Worm (Caenorhabditis elegans) whole organism, early embryonic: Measurements from ENCODE around the gene ifas-2.

Experiments
- B0310.2 ChIP-seq: sonication (generic microtip); optimal IDR thresholded peaks from 2 replicates; lab custom pipeline; 2016; ENCODE audit warnings: mild to moderate bottlenecking, missing genetic modification characterization, missing compliant biosample characterization
- F13C5.2 ChIP-seq: sonication (generic microtip); optimal IDR thresholded peaks from 2 replicates; lab custom pipeline; 2017; ENCODE audit warnings: mild to moderate bottlenecking, missing genetic modification characterization, inconsistent platforms, missing compliant biosample characterization
- aly-1 ChIP-seq: sonication (generic microtip); optimal IDR thresholded peaks from 2 replicates; lab custom pipeline; 2016; ENCODE audit warnings: missing genetic modification characterization, missing compliant biosample characterization
- ama-1 ChIP-seq: fragments of 150-350 bp; optimal IDR thresholded peaks from 2 replicates; lab custom pipeline; 2014
- ceh-13 ChIP-seq: fragments of 200-800 bp; sonication (Bioruptor generic); optimal IDR thresholded peaks from 2 replicates; lab custom pipeline; 2018; ENCODE audit warnings: mild to moderate bottlenecking, missing genetic modification characterization, missing compliant biosample characterization
- ceh-36 ChIP-seq: sonication (generic microtip); optimal IDR thresholded peaks from 2 replicates; lab custom pipeline; 2016; ENCODE audit warnings: missing genetic modification characterization, inconsistent platforms, missing compliant biosample characterization
- ets-7 ChIP-seq: sonication (generic microtip); optimal IDR thresholded peaks from 2 replicates; lab custom pipeline; 2016; ENCODE audit warnings: missing genotype, missing genetic modification characterization, missing compliant biosample characterization
- flt-1 ChIP-seq: fragments of 200-800 bp; sonication (Bioruptor generic); IDR thresholded peaks from 2 replicates; pipeline ENCODE4 v1.3.6; 2022; ENCODE audit warnings: missing genetic modification characterization, missing compliant biosample characterization
- hmbx-1 ChIP-seq: sonication (generic microtip); optimal IDR thresholded peaks from 2 replicates; lab custom pipeline; 2016; ENCODE audit warnings: mild to moderate bottlenecking, missing genetic modification characterization, missing compliant biosample characterization
- hmg-4 ChIP-seq: fragments of 200-800 bp; sonication (Bioruptor generic); optimal IDR thresholded peaks from 2 replicates; lab custom pipeline; 2018; ENCODE audit warnings: mild to moderate bottlenecking, missing genetic modification characterization, missing compliant biosample characterization
- hnd-1 ChIP-seq: sonication (generic microtip); optimal IDR thresholded peaks from 2 replicates; lab custom pipeline; 2016; ENCODE audit warnings: missing genetic modification characterization, missing compliant biosample characterization
- pes-1 ChIP-seq: fragments of 200-800 bp; sonication (Bioruptor generic); IDR thresholded peaks from 2 replicates; pipeline ENCODE4 v1.3.6; 2022; ENCODE audit warnings: missing genetic modification reagents, missing genetic modification characterization, missing compliant biosample characterization
- scrt-1 ChIP-seq: fragments of 200-800 bp; sonication (Bioruptor generic); IDR thresholded peaks from 2 replicates; pipeline ENCODE4 v1.3.6; 2022; ENCODE audit warnings: missing genetic modification characterization, missing compliant biosample characterization
- sea-1 ChIP-seq: fragments of 200-800 bp; sonication (Bioruptor generic); conservative IDR thresholded peaks from 2 replicates; pipeline ENCODE4 v1.3.6; 2022; ENCODE audit warnings: missing genetic modification characterization, missing compliant biosample characterization
- tbx-11 ChIP-seq: fragments of 200-800 bp; sonication (Bioruptor generic); IDR thresholded peaks from 2 replicates; pipeline ENCODE4 v1.3.6; 2022; ENCODE audit warnings: missing genetic modification characterization, missing compliant biosample characterization
- tbx-37 ChIP-seq: fragments of 200-800 bp; sonication (Bioruptor generic); conservative IDR thresholded peaks from 2 replicates; pipeline ENCODE4 v1.3.6; 2022; ENCODE audit warnings: missing genetic modification reagents, missing genetic modification characterization, missing compliant biosample characterization
- tra-4 ChIP-seq: sonication (generic microtip); optimal IDR thresholded peaks from 2 replicates; lab custom pipeline; 2017; ENCODE audit warnings: missing genetic modification characterization, missing compliant biosample characterization

ifas-2 gene

DNA sequence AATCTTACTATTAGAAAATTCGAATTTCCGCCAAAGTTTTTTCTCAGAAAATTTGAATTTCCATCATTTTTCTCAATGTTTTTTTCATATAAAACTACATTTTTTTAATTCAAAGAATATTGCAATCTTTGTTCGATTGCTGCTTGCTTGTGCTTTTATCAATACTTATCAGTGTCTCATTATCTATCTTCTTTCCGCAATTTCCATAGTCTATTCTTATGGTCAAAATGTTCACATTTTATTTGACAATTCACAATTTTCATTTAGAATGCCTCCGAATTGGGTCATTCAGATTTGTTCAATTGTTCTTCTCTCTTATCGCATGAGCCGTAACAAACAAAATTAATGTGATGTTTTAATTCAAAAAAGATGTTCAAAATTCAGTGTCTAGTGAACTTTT is 22.6 kb upstream of the ifas-2 start:
- TF ChIP-seq F13C5.2 (no peak), aly-1 (tag; lab: Kevin White, UChicago) (no peak), hmbx-1 (tag; lab: Kevin White, UChicago) (no peak), tbx-11 (no peak), ceh-13 (GFP tag; lab: Kevin White, UChicago) (no peak), pes-1 (GFP tag; lab: Robert Waterston, UW) (no peak), tra-4 (tag; lab: Kevin White, UChicago) (no peak), flt-1 (GFP tag; lab: Robert Waterston, UW) (no peak), ceh-36 (tag; lab: Kevin White, UChicago) (no peak), hnd-1 (tag; lab: Kevin White, UChicago) (no peak), B0310.2 (no peak), hmg-4 (GFP tag; lab: Kevin White, UChicago) (no peak), sea-1 (GFP tag; lab: Robert Waterston, UW) (no peak), ets-7 (no peak), scrt-1 (GFP tag; lab: Robert Waterston, UW) (no peak), ama-1 (lab: Kevin White, UChicago) (no peak)

DNA sequence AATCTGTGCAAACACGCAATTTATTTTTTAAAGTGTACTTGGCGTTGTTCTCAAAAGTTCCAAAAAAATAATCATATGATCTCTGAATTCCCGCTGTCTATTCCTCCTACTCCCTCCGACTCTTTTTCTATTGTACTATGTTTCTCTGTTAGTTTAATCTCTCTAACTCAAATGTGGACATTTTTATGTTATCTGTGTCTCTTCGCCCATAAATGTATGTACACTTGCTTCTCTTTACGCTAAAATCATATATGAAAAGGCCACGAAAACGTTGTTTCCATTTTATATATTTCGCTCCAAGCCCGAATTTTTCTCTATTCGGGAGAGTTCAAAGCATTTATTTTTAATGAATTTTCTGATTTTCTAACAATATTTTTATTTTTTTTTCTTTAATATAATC is 22.2 kb upstream of the ifas-2 start:
- TF ChIP-seq tbx-11 (no peak), scrt-1 (GFP tag; lab: Robert Waterston, UW) (no peak), ceh-36 (tag; lab: Kevin White, UChicago) (no peak), pes-1 (GFP tag; lab: Robert Waterston, UW) (no peak), B0310.2 (no peak), hnd-1 (tag; lab: Kevin White, UChicago) (no peak), ets-7 (no peak), sea-1 (GFP tag; lab: Robert Waterston, UW) (no peak), tbx-37 (GFP tag; lab: Robert Waterston, UW) (no peak), ama-1 (lab: Kevin White, UChicago) (no peak)

DNA sequence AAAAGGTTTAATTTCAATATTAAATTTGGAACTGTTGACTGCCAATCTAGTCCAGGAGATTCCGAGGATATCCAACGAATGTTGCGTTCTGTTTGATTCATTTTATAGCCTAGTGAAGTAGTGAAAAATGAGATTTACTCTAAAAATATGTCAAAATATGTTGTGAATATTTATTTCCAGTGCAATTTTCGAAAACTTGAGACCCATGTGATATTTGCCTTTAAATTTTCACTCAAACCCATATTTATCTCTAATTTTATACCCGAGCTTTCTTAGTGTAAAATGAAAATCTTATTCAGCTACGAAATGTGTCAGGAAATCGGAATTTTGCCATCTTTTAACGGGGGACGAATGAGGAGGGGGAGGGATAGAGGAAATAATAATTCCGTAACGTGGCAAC is 21.2 kb upstream of the ifas-2 start, which contains the start of gene F09C6.16:
Gene F09C6.16 (minus strand): TSS at position 101 of the 400 bp plus-strand sequence.
- no peak for TF ChIP-seq hmbx-1 (tag; lab: Kevin White, UChicago)
- no peak for TF ChIP-seq B0310.2
- TF ChIP-seq sea-1 (GFP tag; lab: Robert Waterston, UW) = no peak
- no peak for TF ChIP-seq F13C5.2
- no peak for TF ChIP-seq ets-7
- TF ChIP-seq tra-4 (tag; lab: Kevin White, UChicago) = no peak

DNA sequence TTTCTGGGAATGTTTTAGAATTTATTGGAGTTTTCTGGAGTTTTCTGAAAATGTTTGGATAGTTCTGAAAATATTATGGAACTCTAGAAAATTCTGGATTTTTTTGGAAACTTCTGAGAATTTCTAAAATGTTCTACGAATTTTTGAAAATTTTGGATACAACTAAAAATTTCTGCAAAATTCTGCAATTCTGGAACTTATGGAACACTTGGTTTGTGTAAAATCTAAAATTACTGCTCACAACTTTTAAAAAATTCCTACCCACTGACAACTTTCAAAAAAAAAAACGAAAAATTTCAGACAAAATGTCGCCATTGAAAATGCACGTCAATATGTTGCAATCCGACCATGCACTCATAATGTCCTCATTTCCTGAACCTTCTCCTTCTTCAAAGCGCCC is 15.9 kb upstream of the ifas-2 start, which contains the start of gene nhr-262:
Gene nhr-262 (plus strand): TSS at position 301 of the 400 bp plus-strand sequence.
- no peak for TF ChIP-seq tra-4 (tag; lab: Kevin White, UChicago)
- no peak for TF ChIP-seq ceh-36 (tag; lab: Kevin White, UChicago)
- no peak for TF ChIP-seq sea-1 (GFP tag; lab: Robert Waterston, UW)
- no peak for TF ChIP-seq flt-1 (GFP tag; lab: Robert Waterston, UW)
- no peak for TF ChIP-seq ets-7
- no peak for TF ChIP-seq ceh-13 (GFP tag; lab: Kevin White, UChicago)
- no peak for TF ChIP-seq hmg-4 (GFP tag; lab: Kevin White, UChicago)

DNA sequence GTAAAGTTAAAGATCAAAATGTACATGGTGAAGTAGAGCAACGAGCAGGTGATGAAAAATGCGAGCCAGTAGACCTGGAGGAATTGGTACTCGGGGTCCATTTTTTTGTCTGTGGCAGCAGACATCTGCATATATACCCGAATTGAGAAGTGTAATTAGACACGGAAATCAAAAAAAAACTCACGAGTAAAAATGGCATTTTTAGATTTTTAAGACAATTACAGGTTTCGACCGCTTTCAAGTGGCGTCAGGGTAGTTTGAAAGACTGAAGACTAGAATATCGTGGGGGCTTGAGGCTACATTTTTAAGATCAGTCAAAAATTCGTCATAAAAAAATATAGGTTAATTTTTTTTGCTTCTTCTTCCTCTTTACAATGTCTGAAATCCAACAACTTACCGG is 14.0 kb upstream of the ifas-2 start, which contains the start of gene srd-68:
Gene srd-68 (minus strand): TSS at position 101 of the 400 bp plus-strand sequence.
- TF ChIP-seq hnd-1 (tag; lab: Kevin White, UChicago) = no peak
- TF ChIP-seq F13C5.2 = no peak
- no peak for TF ChIP-seq ets-7
- TF ChIP-seq tra-4 (tag; lab: Kevin White, UChicago) = no peak

DNA sequence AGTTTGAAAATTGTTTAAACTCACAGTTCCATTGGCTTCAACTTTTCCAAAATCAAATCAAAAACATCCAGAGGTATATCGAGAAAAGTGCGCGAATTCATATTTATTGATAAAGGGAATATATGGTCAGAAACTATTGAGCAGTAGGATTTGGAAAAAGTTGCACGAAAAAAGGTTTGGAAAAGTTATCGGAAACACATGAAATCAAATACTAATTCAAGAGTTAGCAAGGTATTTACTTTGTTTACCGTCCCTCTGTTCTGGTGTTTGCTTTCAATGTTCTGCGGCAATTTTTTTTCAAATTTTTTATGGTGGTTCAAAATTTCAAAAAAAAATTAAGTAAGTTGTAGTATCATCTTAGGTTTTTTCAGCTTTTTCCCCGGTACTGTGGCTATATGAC is 10.7 kb upstream of the ifas-2 start, which contains the start of gene fbxa-45:
Gene fbxa-45 (minus strand): TSS at position 101 of the 400 bp plus-strand sequence.
- TF ChIP-seq tra-4 (tag; lab: Kevin White, UChicago) (no peak), tbx-37 (GFP tag; lab: Robert Waterston, UW) (no peak), scrt-1 (GFP tag; lab: Robert Waterston, UW) (no peak), flt-1 (GFP tag; lab: Robert Waterston, UW) (no peak), hmbx-1 (tag; lab: Kevin White, UChicago) (no peak)

DNA sequence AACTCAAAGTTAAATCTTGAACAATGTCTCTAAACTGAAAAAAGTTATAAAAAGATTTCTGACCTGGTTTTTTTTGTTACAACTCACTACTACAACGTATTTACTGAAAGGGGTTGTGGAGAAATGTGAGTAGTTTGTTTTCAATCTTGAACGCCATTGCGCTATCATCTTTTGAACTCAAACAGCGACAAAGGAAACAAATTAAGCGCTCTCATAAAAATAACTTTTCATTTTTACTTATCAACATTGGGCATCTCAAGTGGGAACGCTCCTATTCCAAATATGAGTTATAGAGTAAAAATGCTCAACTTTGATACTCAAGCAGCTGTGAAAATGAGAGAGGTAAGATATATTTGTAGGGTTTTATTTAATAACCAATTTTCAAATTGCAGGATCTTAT is 4.8 kb upstream of the ifas-2 start, which contains the start of gene F09C6.15:
Gene F09C6.15 (plus strand): TSS at position 301 of the 400 bp plus-strand sequence.
- no peak for TF ChIP-seq aly-1 (tag; lab: Kevin White, UChicago)

DNA sequence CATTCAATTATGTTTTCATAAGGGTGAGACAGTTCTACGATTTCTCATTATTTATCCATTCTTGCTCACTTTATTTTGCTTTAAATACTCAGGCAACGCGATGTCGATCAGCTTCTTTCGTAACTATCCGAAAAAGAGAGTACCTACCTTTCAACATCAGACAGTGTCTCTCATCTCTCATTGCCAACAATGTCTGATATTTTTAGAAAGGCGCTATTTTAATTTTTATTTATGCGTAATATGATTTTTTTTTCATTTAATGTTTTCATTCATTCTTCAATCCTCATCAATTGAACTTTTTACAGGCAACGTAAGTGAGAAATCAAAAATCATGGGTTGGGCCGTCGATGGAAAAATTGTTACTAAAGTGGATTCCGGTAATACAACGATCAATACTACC is 3.9 kb downstream of the ifas-2 start, which contains the start of gene F09C6.13:
Gene F09C6.13 (plus strand): TSS at position 301 of the 400 bp plus-strand sequence.
- TF ChIP-seq B0310.2 (no peak), tra-4 (tag; lab: Kevin White, UChicago) (no peak), ceh-36 (tag; lab: Kevin White, UChicago) (no peak), hmg-4 (GFP tag; lab: Kevin White, UChicago) (no peak), tbx-37 (GFP tag; lab: Robert Waterston, UW) (no peak)
